Worm (Caenorhabditis elegans) whole organism, mixed stage, embryonic: ENCODE measurements around the gene hlh-4.

Source experiments
- blmp-1 ChIP-seq: fragments of 150-350 bp; optimal IDR thresholded peaks from 2 replicates; lab custom pipeline; 2014; ENCODE audit warnings: missing biosample characterization, missing genetic modification characterization
- ceh-39 ChIP-seq: fragments of 150-350 bp; optimal IDR thresholded peaks from 2 replicates; lab custom pipeline; 2014; ENCODE audit warnings: missing biosample characterization, missing genetic modification characterization
- lin-13 ChIP-seq: fragments of 150-350 bp; optimal IDR thresholded peaks from 2 replicates; lab custom pipeline; 2014; ENCODE audit warnings: missing biosample characterization, missing genetic modification characterization
- lsy-2 ChIP-seq: fragments of 150-350 bp; optimal IDR thresholded peaks from 2 replicates; lab custom pipeline; 2014; ENCODE audit warnings: missing biosample characterization, missing genetic modification characterization
- nhr-12 ChIP-seq: fragments of 150-350 bp; optimal IDR thresholded peaks from 2 replicates; lab custom pipeline; 2014; ENCODE audit warnings: missing biosample characterization, missing genetic modification characterization
- nhr-237 ChIP-seq: fragments of 150-350 bp; optimal IDR thresholded peaks from 2 replicates; lab custom pipeline; 2014; ENCODE audit warnings: missing biosample characterization, missing genetic modification characterization
- pha-4 ChIP-seq: fragments of 150-350 bp; optimal IDR thresholded peaks from 2 replicates; lab custom pipeline; 2018; ENCODE audit warnings: missing biosample characterization, missing genetic modification reagents, missing genetic modification characterization

DNA sequence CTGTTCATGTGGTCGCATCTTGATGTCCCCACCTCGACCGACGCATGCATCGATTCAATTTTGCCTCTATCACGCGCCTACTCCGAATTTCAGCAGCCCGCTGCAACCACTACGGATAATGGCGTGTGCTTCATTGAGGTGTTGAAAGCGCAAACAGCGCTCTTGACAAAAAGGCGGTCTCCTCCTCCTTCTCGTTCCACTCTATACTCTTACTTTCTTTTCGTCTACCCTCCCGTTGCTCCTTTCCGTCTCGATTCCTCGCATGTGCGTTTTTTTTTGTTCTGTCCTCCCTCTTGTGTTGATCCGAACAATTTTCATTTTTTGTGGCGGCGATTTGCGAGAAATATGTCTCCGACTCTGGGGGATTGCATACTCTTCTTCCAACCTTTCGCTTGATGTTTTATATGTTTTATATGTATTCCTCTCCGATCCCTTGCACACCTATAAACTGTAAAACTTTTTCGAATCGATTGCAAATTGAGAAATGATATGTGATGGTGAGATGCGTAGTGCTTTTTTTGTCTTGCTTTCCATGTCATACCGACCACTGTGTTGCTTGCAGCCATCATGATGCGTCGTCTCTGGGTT is 36.1 kb downstream of the hlh-4 start:
- no peak for TF ChIP-seq nhr-12 (tag; lab: Kevin White, UChicago)
- no peak for TF ChIP-seq lsy-2
- no peak for TF ChIP-seq blmp-1 (tag; lab: Kevin White, UChicago)
- TF ChIP-seq nhr-237, result no peak
- TF ChIP-seq ceh-39 (tag; lab: Kevin White, UChicago), result no peak
- no peak for TF ChIP-seq pha-4 (tag; lab: Kevin White, UChicago)
- no peak for TF ChIP-seq lin-13 (tag; lab: Kevin White, UChicago)
